Worm (Caenorhabditis elegans): ENCODE measurements around the gene C29A12.22.

Gene C29A12.22

DNA sequence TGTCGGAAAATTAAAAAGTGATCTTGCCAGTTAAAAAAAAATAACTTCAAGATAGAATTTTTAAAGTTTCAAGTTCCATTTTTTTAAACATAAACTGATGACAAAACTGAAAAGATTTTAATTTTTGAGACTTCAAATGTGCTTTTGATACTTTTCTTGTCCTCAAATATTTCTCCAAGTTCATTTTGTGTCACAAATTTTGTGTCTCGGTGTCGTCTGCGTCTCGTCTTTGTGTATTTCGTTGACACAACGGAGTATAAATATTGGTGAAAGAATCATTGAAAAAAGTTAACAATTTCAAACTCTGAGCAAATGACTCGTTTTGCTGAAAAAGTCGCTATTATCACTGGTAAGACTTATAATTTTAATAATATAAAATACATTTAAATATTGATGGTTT lies 27.9 kb upstream of the C29A12.22 start, which contains the start of gene D1054.8:
TSS of gene D1054.8 (plus strand) at position 301 of the 400 bp plus-strand sequence.
- TF ChIP-seq snpc-1.2 (GFP tag; IDR thresholded peaks at IDR 0.05) (no peak), lin-29 (GFP tag; IDR thresholded peaks at IDR 0.05) (no peak), tra-1 (GFP tag; IDR thresholded peaks at IDR 0.05) (no peak), unc-130 (GFP tag; optimal IDR thresholded peaks at IDR 0.05) (no peak), nhr-28 (tag; optimal IDR thresholded peaks at IDR 0.05) (peak; percentile 2), daf-12 (tag; optimal IDR thresholded peaks at IDR 0.05) (no peak), zfp-3 (GFP tag; conservative IDR thresholded peaks at IDR 0.05) (no peak)

DNA sequence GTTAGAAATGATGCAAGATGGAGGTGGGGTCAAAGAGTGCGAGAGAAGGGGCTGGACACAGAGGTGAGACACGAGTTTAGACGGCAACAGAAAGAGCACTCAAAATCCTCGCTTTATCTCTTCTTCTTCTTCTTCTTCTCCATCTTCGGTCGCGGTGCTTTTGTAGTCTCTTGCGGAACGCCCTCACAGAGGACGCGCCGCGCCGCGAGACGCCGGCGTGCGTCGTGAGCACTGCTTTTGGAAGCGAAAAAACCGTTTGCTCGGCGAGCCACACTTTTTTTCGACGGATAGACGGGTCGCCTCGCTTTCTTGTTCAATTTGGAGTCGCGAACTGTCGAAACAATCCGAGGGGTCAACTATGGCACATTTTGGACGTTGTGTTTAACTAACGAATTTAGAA lies 20.9 kb upstream of the C29A12.22 start, which contains the start of gene D1054.9:
TSS of gene D1054.9 (minus strand) at position 137 of the 400 bp plus-strand sequence.
- TF ChIP-seq lim-7 (GFP tag; IDR thresholded peaks at IDR 0.05) (no peak), set-16 (GFP tag; IDR thresholded peaks at IDR 0.05) (peak; percentile 69)

DNA sequence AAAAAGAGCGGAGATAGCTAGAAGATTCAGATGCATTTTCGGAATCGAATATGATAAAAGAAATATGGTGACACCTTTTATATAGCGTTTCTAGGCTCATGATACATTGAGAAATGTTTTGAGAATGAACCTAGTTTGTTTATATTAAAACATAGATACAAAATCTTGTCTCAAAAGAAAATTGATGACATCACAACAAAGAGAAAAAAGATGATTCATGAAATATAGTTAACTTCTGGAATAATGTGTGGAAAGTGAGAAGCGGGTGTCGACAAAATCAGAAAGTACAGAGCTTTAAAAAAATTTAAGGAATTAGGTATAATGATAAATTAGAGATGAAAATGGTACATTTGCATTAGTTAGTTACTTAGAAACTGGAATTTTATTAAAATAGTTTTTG lies 19.1 kb upstream of the C29A12.22 start, which contains the start of gene D1054.10:
TSS of gene D1054.10 (minus strand) at position 101 of the 400 bp plus-strand sequence.
- TF ChIP-seq spr-3 (GFP tag; optimal IDR thresholded peaks at IDR 0.05) (no peak), ceh-20 (GFP tag; IDR thresholded peaks at IDR 0.05) (no peak), set-16 (GFP tag; IDR thresholded peaks at IDR 0.05) (no peak), snpc-1.2 (GFP tag; IDR thresholded peaks at IDR 0.05) (no peak), daf-8 (GFP tag; IDR thresholded peaks at IDR 0.05) (no peak), ceh-44 (GFP tag; IDR thresholded peaks at IDR 0.05) (no peak), tra-1 (GFP tag; IDR thresholded peaks at IDR 0.05) (no peak), egl-43 (GFP tag; IDR thresholded peaks at IDR 0.05) (no peak)

DNA sequence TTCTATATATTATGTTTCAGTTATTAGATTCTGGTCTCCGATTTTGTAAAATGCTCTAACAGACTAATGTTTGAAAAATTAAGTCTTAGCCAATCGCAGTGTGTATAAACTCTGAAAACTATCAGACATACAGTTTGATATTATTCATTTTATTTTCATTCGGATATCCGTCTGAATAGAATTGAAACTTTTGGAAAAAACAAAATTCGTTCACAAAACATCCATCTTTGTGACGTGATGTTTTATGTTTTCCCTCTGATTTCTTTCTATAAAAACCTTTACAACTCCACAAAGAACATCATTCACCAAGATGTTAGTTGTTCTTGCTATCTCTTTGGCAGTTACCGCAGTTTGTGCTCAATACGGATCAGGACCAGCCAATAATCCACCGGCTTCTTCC lies 18.4 kb upstream of the C29A12.22 start, which contains the start of gene ule-3:
TSS of gene ule-3 (plus strand) at position 301 of the 400 bp plus-strand sequence.
- peak in 1 of 2 experiments; percentile 32 for TF ChIP-seq unc-62 (GFP tag; optimal IDR thresholded peaks at IDR 0.05 in 1 of 2)
- no peak for TF ChIP-seq unc-62 (tag; optimal IDR thresholded peaks at IDR 0.05)
- no peak for TF ChIP-seq tra-1 (GFP tag; IDR thresholded peaks at IDR 0.05)
- TF ChIP-seq F37D6.2 (tag; optimal IDR thresholded peaks at IDR 0.05): no peak

DNA sequence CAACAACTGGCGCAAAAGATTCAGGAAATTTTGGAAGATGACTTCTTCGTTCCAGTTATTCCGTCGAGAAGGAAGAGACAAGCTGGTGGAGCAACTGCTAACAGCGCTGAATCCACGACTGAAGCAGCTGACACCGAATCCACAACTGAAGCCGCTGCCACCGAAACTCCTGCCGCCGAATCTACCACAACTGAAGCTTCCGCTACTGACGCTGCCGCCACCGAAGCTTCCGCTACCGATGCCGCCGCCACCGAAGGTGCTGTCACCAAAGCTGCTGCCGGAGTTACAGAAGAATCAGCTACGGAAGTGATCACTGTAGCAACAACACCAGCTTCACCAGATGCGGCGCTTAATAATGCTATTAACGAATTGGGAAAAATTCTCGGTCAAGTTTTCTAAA lies 17.4 kb upstream of the C29A12.22 start:
- TF ChIP-seq set-16 (GFP tag; IDR thresholded peaks at IDR 0.05) (peak; percentile 88; the same call in 1 of the 2 replicates), gei-8 (GFP tag; optimal IDR thresholded peaks at IDR 0.05) (no peak), cey-2 (tag; optimal IDR thresholded peaks at IDR 0.05; ENCODE audit: borderline replicate concordance, insufficient read depth) (no peak)

DNA sequence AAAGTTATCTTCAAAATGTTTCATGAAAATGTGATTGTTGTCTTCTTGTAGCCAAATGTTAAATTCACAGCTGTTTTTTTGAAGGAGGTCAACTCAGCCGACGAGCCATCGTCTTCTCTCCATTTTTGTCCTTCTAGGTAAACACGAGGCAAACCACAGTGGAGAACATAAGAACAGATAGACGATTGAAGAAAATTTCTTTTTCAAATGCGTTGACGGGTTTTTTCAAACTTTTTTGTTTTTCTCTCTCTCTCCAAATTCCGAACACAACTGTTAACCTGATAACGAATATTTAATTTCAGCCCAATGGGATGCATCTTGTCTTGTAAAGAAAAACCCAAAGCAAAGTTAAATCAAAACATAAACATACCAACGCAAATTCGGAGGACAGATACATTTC lies 16.4 kb upstream of the C29A12.22 start, which contains the start of gene D1054.19:
TSS of gene D1054.19 (plus strand) at position 301 of the 400 bp plus-strand sequence.
- TF ChIP-seq F44E2.7 (GFP tag; IDR thresholded peaks at IDR 0.05) (no peak), mdt-29 (GFP tag; IDR thresholded peaks at IDR 0.05) (no peak), aly-2 (tag; optimal IDR thresholded peaks at IDR 0.05) (no peak), nhr-48 (tag; optimal IDR thresholded peaks at IDR 0.05) (no peak), pqm-1 (tag; optimal IDR thresholded peaks at IDR 0.05) (no peak), ZK546.5 (tag; optimal IDR thresholded peaks at IDR 0.05) (no peak), mxl-3 (GFP tag; optimal IDR thresholded peaks at IDR 0.05) (no peak), nhr-28 (tag; optimal IDR thresholded peaks at IDR 0.05) (no peak), lin-38 (GFP tag; IDR thresholded peaks at IDR 0.05) (no peak), lin-1 (GFP tag; IDR thresholded peaks at IDR 0.05) (no peak), zip-2 (tag; optimal IDR thresholded peaks at IDR 0.05) (no peak), unc-130 (GFP tag; optimal IDR thresholded peaks at IDR 0.05) (no peak)

DNA sequence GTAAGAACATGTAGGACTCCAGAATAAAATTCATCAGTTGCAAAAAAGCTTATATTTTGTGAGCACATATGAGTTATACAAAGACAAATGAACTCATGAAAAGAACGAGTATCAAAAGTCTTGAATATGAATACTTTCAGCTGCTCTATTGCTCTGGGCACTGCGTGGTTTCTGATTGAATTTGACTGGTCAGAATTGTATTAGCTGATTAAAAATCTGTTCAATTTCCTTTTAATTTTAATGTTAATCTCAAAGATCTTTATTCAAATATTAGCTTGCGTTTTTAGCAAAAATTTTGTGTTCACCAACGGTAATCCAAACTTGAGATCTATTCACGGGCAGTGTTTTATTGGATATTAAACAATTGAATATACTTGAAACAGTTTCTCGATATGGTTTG lies 13.8 kb upstream of the C29A12.22 start, which contains the start of gene srh-184:
TSS of gene srh-184 (minus strand) at position 101 of the 400 bp plus-strand sequence.
- TF ChIP-seq lin-13 (GFP tag; optimal IDR thresholded peaks at IDR 0.05): no peak
- TF ChIP-seq duxl-1 (tag; optimal IDR thresholded peaks at IDR 0.05; ENCODE audit: poor library complexity): no peak
- no peak for TF ChIP-seq nhr-10 (tag; optimal IDR thresholded peaks at IDR 0.05)
- no peak for TF ChIP-seq unc-130 (GFP tag; optimal IDR thresholded peaks at IDR 0.05)
- no peak for TF ChIP-seq lin-39 (tag; optimal IDR thresholded peaks at IDR 0.05)
- TF ChIP-seq lin-29 (GFP tag; IDR thresholded peaks at IDR 0.05): no peak
- TF ChIP-seq rbr-2 (tag; optimal IDR thresholded peaks at IDR 0.05): no peak
- TF ChIP-seq dmd-8 (GFP tag; IDR thresholded peaks at IDR 0.05): no peak
- TF ChIP-seq Y105C5A.15 (GFP tag; IDR thresholded peaks at IDR 0.05): no peak
- no peak for TF ChIP-seq lir-3 (tag; optimal IDR thresholded peaks at IDR 0.05)
- no peak for TF ChIP-seq nhr-102 (tag; optimal IDR thresholded peaks at IDR 0.05)
- no peak for TF ChIP-seq F26F4.8 (GFP tag; conservative IDR thresholded peaks at IDR 0.05)
- TF ChIP-seq attf-4 (tag; optimal IDR thresholded peaks at IDR 0.05): no peak
- no peak for TF ChIP-seq unc-62 (GFP tag; optimal IDR thresholded peaks at IDR 0.05 in 1 of 2)
- no peak for TF ChIP-seq unc-62 (tag; optimal IDR thresholded peaks at IDR 0.05)
- no peak for TF ChIP-seq nhr-11 (tag; optimal IDR thresholded peaks at IDR 0.05)
